Worm (Caenorhabditis elegans) whole organism, late embryonic: ENCODE data around the gene C25F9.14.

Experiments
- K02D7.2 ChIP-seq: sonication (generic microtip); optimal IDR thresholded peaks from 2 replicates; lab custom pipeline; 2017; ENCODE audit warnings: mild to moderate bottlenecking, missing genetic modification characterization, missing compliant biosample characterization
- K09A11.1 ChIP-seq: sonication (generic microtip); optimal IDR thresholded peaks from 2 replicates; lab custom pipeline; 2017; ENCODE audit warnings: antibody characterized with exemption, mild to moderate bottlenecking, missing genetic modification characterization, missing compliant biosample characterization; ENCODE audit not compliant: insufficient read depth
- ahr-1 ChIP-seq: sonication (generic microtip); optimal IDR thresholded peaks from 2 replicates; lab custom pipeline; 2016; ENCODE audit warnings: missing genetic modification characterization, missing compliant biosample characterization
- ama-1 ChIP-seq: fragments of 150-350 bp; optimal IDR thresholded peaks from 2 replicates; lab custom pipeline; 2014
- ceh-14 ChIP-seq: sonication (generic microtip); optimal IDR thresholded peaks from 2 replicates; lab custom pipeline; 2016; ENCODE audit warnings: missing genotype, missing genetic modification characterization, missing compliant biosample characterization
- ceh-19 ChIP-seq: fragments of 200-800 bp; sonication (Bioruptor generic); optimal IDR thresholded peaks from 2 replicates; lab custom pipeline; 2018; ENCODE audit warnings: mild to moderate bottlenecking, missing genetic modification characterization, missing compliant biosample characterization
- ceh-2 ChIP-seq: sonication (generic microtip); optimal IDR thresholded peaks from 2 replicates; lab custom pipeline; 2016; ENCODE audit warnings: missing genotype, missing genetic modification characterization, missing compliant biosample characterization
- ceh-22 ChIP-seq: sonication (generic microtip); optimal IDR thresholded peaks from 2 replicates; lab custom pipeline; 2017; ENCODE audit warnings: missing biosample characterization, missing genetic modification characterization
- ceh-24 ChIP-seq: sonication (generic microtip); optimal IDR thresholded peaks from 2 replicates; lab custom pipeline; 2016; ENCODE audit warnings: mild to moderate bottlenecking, missing genetic modification characterization, missing compliant biosample characterization
- ceh-31 ChIP-seq: sonication (generic microtip); optimal IDR thresholded peaks from 2 replicates; lab custom pipeline; 2016; ENCODE audit warnings: missing genetic modification characterization, missing compliant biosample characterization
- ceh-45 ChIP-seq: fragments of 200-800 bp; sonication (Bioruptor generic); IDR thresholded peaks from 2 replicates; pipeline ENCODE4 v1.3.6; 2022; ENCODE audit warnings: missing genetic modification reagents, missing genetic modification characterization, missing compliant biosample characterization
- ceh-48 ChIP-seq: sonication (generic microtip); optimal IDR thresholded peaks from 2 replicates; lab custom pipeline; 2016; ENCODE audit warnings: missing genetic modification characterization, inconsistent platforms, missing compliant biosample characterization
- ceh-6 ChIP-seq: fragments of 200-800 bp; sonication (Bioruptor generic); optimal IDR thresholded peaks from 2 replicates; lab custom pipeline; 2018; ENCODE audit warnings: mild to moderate bottlenecking, missing genetic modification characterization, missing compliant biosample characterization
- ceh-9 ChIP-seq: sonication (generic microtip); optimal IDR thresholded peaks from 2 replicates; lab custom pipeline; 2016; ENCODE audit warnings: mild to moderate bottlenecking, missing genetic modification characterization, inconsistent platforms, missing compliant biosample characterization
- che-1 ChIP-seq: sonication (generic microtip); optimal IDR thresholded peaks from 2 replicates; lab custom pipeline; 2016; ENCODE audit warnings: mild to moderate bottlenecking, missing genetic modification characterization, missing compliant biosample characterization
- dve-1 ChIP-seq: sonication (generic microtip); optimal IDR thresholded peaks from 2 replicates; lab custom pipeline; 2017; ENCODE audit warnings: antibody characterized with exemption, mild to moderate bottlenecking, missing genetic modification characterization, missing compliant biosample characterization
- elt-2 ChIP-seq: sonication (generic microtip); optimal IDR thresholded peaks from 2 replicates; lab custom pipeline; 2016; ENCODE audit warnings: missing genetic modification reagents, missing genetic modification characterization, missing compliant biosample characterization
- ets-4 ChIP-seq: sonication (generic microtip); optimal IDR thresholded peaks from 2 replicates; lab custom pipeline; 2016; ENCODE audit warnings: missing genetic modification characterization, missing compliant biosample characterization
- eyg-1 ChIP-seq: sonication (generic microtip); optimal IDR thresholded peaks from 2 replicates; lab custom pipeline; 2016; ENCODE audit warnings: missing genotype, missing genetic modification characterization, missing compliant biosample characterization
- fkh-6 ChIP-seq: sonication (generic microtip); optimal IDR thresholded peaks from 2 replicates; lab custom pipeline; 2016; ENCODE audit warnings: missing genetic modification characterization, missing compliant biosample characterization
- gmeb-2 ChIP-seq: sonication (generic microtip); optimal IDR thresholded peaks from 2 replicates; lab custom pipeline; 2016; ENCODE audit warnings: missing genetic modification characterization, inconsistent platforms, missing compliant biosample characterization
- hlh-15 ChIP-seq: sonication (generic microtip); optimal IDR thresholded peaks from 2 replicates; lab custom pipeline; 2016; ENCODE audit warnings: missing genetic modification characterization, missing compliant biosample characterization
- hlh-30 ChIP-seq: sonication (generic microtip); optimal IDR thresholded peaks from 2 replicates; lab custom pipeline; 2017; ENCODE audit warnings: antibody characterized with exemption, missing genetic modification characterization, missing compliant biosample characterization; ENCODE audit not compliant: insufficient read depth
- lim-6 ChIP-seq: sonication (generic microtip); optimal IDR thresholded peaks from 2 replicates; lab custom pipeline; 2016; ENCODE audit warnings: missing genetic modification characterization, missing compliant biosample characterization
- madf-2 ChIP-seq: sonication (generic microtip); optimal IDR thresholded peaks from 2 replicates; lab custom pipeline; 2017; ENCODE audit warnings: missing genetic modification characterization, missing compliant biosample characterization
- nfya-1 ChIP-seq: sonication (generic microtip); optimal IDR thresholded peaks from 2 replicates; lab custom pipeline; 2017; ENCODE audit warnings: missing genetic modification characterization, mild to moderate bottlenecking, missing compliant biosample characterization, antibody characterized with exemption, moderate library complexity
- pat-9 ChIP-seq: fragments of 200-800 bp; sonication (Bioruptor generic); optimal IDR thresholded peaks from 2 replicates; lab custom pipeline; 2018; ENCODE audit warnings: mild to moderate bottlenecking, missing genetic modification characterization, moderate library complexity, missing compliant biosample characterization
- pha-2 ChIP-seq: sonication (generic microtip); optimal IDR thresholded peaks from 2 replicates; lab custom pipeline; 2017; ENCODE audit warnings: mild to moderate bottlenecking, missing genetic modification characterization, missing compliant biosample characterization
- pqm-1 ChIP-seq: sonication (generic microtip); optimal IDR thresholded peaks from 2 replicates; lab custom pipeline; 2016; ENCODE audit warnings: missing genetic modification characterization, missing compliant biosample characterization
- pros-1 ChIP-seq: fragments of 150-350 bp; optimal IDR thresholded peaks from 2 replicates; lab custom pipeline; 2014; ENCODE audit warnings: missing biosample characterization, missing genetic modification reagents, missing genetic modification characterization
- sdc-2 ChIP-seq: sonication (generic microtip); optimal IDR thresholded peaks from 2 replicates; lab custom pipeline; 2016; ENCODE audit warnings: missing genotype, missing genetic modification characterization, missing compliant biosample characterization
- syd-9 ChIP-seq: sonication (generic microtip); optimal IDR thresholded peaks from 2 replicates; lab custom pipeline; 2016; ENCODE audit warnings: mild to moderate bottlenecking, missing genetic modification characterization, moderate library complexity, missing compliant biosample characterization
- unc-42 ChIP-seq: sonication (generic microtip); optimal IDR thresholded peaks from 2 replicates; lab custom pipeline; 2016; ENCODE audit warnings: missing genotype, missing genetic modification characterization, missing compliant biosample characterization
- ztf-16 ChIP-seq: sonication (generic microtip); optimal IDR thresholded peaks from 2 replicates; lab custom pipeline; 2017; ENCODE audit warnings: missing genetic modification characterization, missing compliant biosample characterization

The C25F9.14 gene

DNA sequence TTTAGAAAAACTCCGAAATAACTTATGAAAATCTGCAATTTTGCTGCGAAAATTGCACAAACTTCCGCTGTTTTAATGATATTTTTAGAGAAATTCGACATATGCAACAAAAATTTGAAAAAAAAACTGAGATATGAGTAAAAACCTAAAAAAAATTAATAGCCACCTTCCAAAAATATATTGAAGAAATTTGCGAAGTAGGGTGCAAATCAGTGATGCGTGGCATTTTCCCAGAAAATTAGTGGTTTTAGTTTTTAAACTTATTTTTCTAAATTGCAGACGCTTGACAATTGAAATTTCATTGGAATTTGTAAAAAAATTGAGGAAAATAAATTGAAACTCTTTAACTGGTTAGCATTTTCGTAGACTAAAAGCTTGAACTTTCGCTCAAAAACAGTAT, 37.4 kb upstream of the C25F9.14 start, which contains the start of gene C25F9.13:
Gene C25F9.13 (minus strand): TSS at position 101 of the 400 bp plus-strand sequence.
- TF ChIP-seq ahr-1 (tag; lab: Kevin White, UChicago), result no peak
- TF ChIP-seq sdc-2 (tag; lab: Kevin White, UChicago), result no peak
- TF ChIP-seq ceh-6 (GFP tag; lab: Kevin White, UChicago), result no peak
- TF ChIP-seq pat-9 (tag; lab: Kevin White, UChicago), result no peak
- TF ChIP-seq ceh-19 (GFP tag; lab: Kevin White, UChicago), result no peak
- no peak for TF ChIP-seq ceh-14 (tag; lab: Kevin White, UChicago)
- TF ChIP-seq ceh-31 (tag; lab: Kevin White, UChicago), result no peak
- no peak for TF ChIP-seq ceh-48 (tag; lab: Kevin White, UChicago)
- no peak for TF ChIP-seq hlh-15 (tag; lab: Kevin White, UChicago)
- no peak for TF ChIP-seq che-1 (tag; lab: Kevin White, UChicago)
- no peak for TF ChIP-seq pha-2 (tag; lab: Kevin White, UChicago)
- TF ChIP-seq K09A11.1 (tag; lab: Kevin White, UChicago), result no peak

DNA sequence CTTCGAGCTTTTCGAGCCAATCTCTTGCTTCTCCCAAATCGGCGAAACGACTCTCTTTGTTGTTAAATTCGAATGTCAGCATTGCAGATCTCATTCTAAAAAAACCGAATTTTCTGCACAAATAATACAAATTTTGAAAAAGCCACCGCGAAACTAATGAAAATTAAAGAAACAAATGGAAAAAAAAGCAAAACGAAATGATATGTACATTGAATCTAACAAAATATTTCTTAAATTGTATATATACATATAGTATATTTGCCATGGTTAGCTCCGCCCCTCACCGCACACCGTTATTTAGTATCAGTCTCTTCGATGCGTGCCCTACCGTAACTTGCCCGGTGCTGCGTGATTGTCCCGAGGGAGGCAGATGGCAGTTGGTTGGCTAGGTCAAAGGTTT, 35.7 kb upstream of the C25F9.14 start, which contains the start of gene srw-86:
Gene srw-86 (minus strand): TSS at position 101 of the 400 bp plus-strand sequence.
- no peak for TF ChIP-seq hlh-30
- no peak for TF ChIP-seq ets-4 (tag; lab: Kevin White, UChicago)
- TF ChIP-seq ceh-24 (tag; lab: Kevin White, UChicago), result no peak
- TF ChIP-seq ceh-2 (tag; lab: Kevin White, UChicago), result no peak
- no peak for TF ChIP-seq pros-1 (tag; lab: Kevin White, UChicago)
- no peak for TF ChIP-seq ceh-31 (tag; lab: Kevin White, UChicago)
- TF ChIP-seq fkh-6 (tag; lab: Kevin White, UChicago), result no peak
- no peak for TF ChIP-seq gmeb-2 (tag; lab: Kevin White, UChicago)
- no peak for TF ChIP-seq ceh-19 (GFP tag; lab: Kevin White, UChicago)
- no peak for TF ChIP-seq pha-2 (tag; lab: Kevin White, UChicago)
- no peak for TF ChIP-seq ama-1 (lab: Kevin White, UChicago)
- no peak for TF ChIP-seq madf-2 (tag; lab: Kevin White, UChicago)

DNA sequence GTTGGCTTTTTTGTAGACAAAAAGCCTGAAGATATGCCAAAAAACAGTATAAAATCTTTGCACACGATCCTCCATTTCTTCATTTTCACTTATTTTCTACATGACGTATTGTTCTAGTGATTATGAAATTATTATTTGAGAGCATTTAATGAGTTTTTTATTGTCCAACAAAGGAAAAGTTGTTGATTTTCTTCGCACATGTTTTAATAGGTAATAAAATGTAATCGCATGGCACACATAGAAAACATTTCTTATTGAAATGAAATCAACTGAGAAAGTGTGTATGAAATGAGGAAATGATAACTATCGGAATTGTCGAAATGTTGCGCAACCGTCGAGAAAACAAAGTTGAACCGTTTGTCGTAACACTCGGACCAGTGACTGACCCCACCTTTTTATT, 34.9 kb upstream of the C25F9.14 start:
- TF ChIP-seq ceh-6 (GFP tag; lab: Kevin White, UChicago) (no peak), syd-9 (no peak), ceh-45 (no peak), ahr-1 (tag; lab: Kevin White, UChicago) (no peak), ceh-22 (tag; lab: Kevin White, UChicago) (no peak), nfya-1 (no peak), hlh-15 (tag; lab: Kevin White, UChicago) (no peak), lim-6 (tag; lab: Kevin White, UChicago) (no peak), K09A11.1 (tag; lab: Kevin White, UChicago) (no peak), ceh-48 (tag; lab: Kevin White, UChicago) (no peak), eyg-1 (tag; lab: Kevin White, UChicago) (no peak), pha-2 (tag; lab: Kevin White, UChicago) (no peak), K02D7.2 (tag; lab: Kevin White, UChicago) (no peak), elt-2 (tag; lab: Kevin White, UChicago) (no peak), dve-1 (tag; lab: Kevin White, UChicago) (no peak), fkh-6 (tag; lab: Kevin White, UChicago) (no peak)

ce11 chrV:19402855-19403254, 33.4 kb upstream of the C25F9.14 start, which contains the start of gene C25F9.12:
Gene C25F9.12, minus strand, starts transcription at chrV:19402955.
- TF ChIP-seq dve-1 (tag; lab: Kevin White, UChicago) (no peak), ztf-16 (tag; lab: Kevin White, UChicago) (no peak), ceh-14 (tag; lab: Kevin White, UChicago) (no peak), ceh-9 (tag; lab: Kevin White, UChicago) (no peak), pqm-1 (tag; lab: Kevin White, UChicago) (no peak), unc-42 (tag; lab: Kevin White, UChicago) (no peak), madf-2 (tag; lab: Kevin White, UChicago) (no peak)
- TF ChIP-seq, all 69 proteins: peak for 0
